Worm (Caenorhabditis elegans) whole organism, L3 larva: ENCODE results near the gene ZK867.2.

Experiments
- R02D3.7 ChIP-seq: fragments of 150-350 bp; optimal IDR thresholded peaks from 2 replicates; lab custom pipeline; 2014; ENCODE audit warnings: missing biosample characterization, missing genetic modification characterization
- ceh-82 ChIP-seq: fragments of 150-350 bp; optimal IDR thresholded peaks from 2 replicates; lab custom pipeline; 2014; ENCODE audit warnings: missing biosample characterization, missing genetic modification characterization
- elt-2 ChIP-seq: sonication (generic microtip); optimal IDR thresholded peaks from 2 replicates; lab custom pipeline; 2016; ENCODE audit warnings: missing genetic modification reagents, mild to moderate bottlenecking, missing genetic modification characterization, missing compliant biosample characterization
- nhr-12 ChIP-seq: fragments of 150-350 bp; optimal IDR thresholded peaks from 2 replicates; lab custom pipeline; 2014; ENCODE audit warnings: missing biosample characterization, missing genetic modification characterization
- nhr-237 ChIP-seq: fragments of 150-350 bp; optimal IDR thresholded peaks from 2 replicates; lab custom pipeline; 2014; ENCODE audit warnings: missing biosample characterization, missing genetic modification characterization
- nhr-67 ChIP-seq: fragments of 150-350 bp; optimal IDR thresholded peaks from 2 replicates; lab custom pipeline; 2014; ENCODE audit warnings: missing biosample characterization, missing genetic modification characterization
- pqm-1 ChIP-seq: fragments of 150-350 bp; optimal IDR thresholded peaks from 2 replicates; lab custom pipeline; 2017; ENCODE audit warnings: missing biosample characterization, missing genetic modification characterization, inconsistent platforms
- zag-1 ChIP-seq: fragments of 150-350 bp; optimal IDR thresholded peaks from 2 replicates; lab custom pipeline; 2014; ENCODE audit warnings: missing biosample characterization, missing genetic modification characterization
- ztf-11 ChIP-seq: fragments of 150-350 bp; optimal IDR thresholded peaks from 2 replicates; lab custom pipeline; 2014; ENCODE audit warnings: missing biosample characterization, missing genetic modification characterization

DNA sequence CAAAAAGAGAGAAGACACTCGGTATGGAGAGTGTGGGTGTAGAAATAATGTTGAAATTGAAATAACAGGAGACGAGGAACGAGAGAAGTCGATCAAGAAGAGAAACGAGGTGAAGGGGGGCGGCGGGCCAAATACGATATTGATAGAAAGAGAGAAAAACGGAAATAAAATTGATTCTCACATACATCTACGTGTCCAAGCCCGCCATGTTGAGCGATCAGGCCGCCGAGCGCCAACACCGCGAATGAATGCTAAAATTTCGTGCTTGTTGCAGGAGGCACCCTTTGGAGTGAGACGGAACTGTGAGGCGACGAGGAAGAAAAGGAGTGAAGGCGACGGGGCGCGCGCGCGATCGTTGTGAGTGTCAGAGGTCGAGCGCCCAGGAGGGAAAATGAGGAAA is 36.4 kb downstream of the ZK867.2 start, which contains the start of gene F46H5.7:
- peak; percentile 63 for TF ChIP-seq elt-2 (tag; lab: Kevin White, UChicago)
- no peak for TF ChIP-seq ceh-82 (tag; lab: Kevin White, UChicago)
- no peak for TF ChIP-seq nhr-12 (tag; lab: Kevin White, UChicago)
- TF ChIP-seq ztf-11 (tag; lab: Kevin White, UChicago), result no peak
- TF ChIP-seq nhr-237, result no peak
- no peak for TF ChIP-seq zag-1 (tag; lab: Kevin White, UChicago)
- no peak for TF ChIP-seq R02D3.7
- no peak for TF ChIP-seq nhr-67 (tag; lab: Kevin White, UChicago)
- TF ChIP-seq pqm-1, result peak; percentile 24
